Worm (Caenorhabditis elegans): ENCODE results near the gene F16H6.4.

ce11 chrV:18254483-18254882 is 56.0 kb downstream of the F16H6.4 start, which contains the start of gene R10E8.5:
- TF ChIP-seq spr-3 (GFP tag; optimal IDR thresholded peaks at IDR 0.05): no peak
- TF ChIP-seq nhr-48 (tag; optimal IDR thresholded peaks at IDR 0.05): no peak
- TF ChIP-seq ces-1 (GFP tag; optimal IDR thresholded peaks at IDR 0.05): no peak
- TF ChIP-seq ceh-28 (tag; optimal IDR thresholded peaks at IDR 0.05): no peak
- no peak for TF ChIP-seq egl-27 (tag; optimal IDR thresholded peaks at IDR 0.05)
- TF ChIP-seq pha-4 (GFP tag; IDR thresholded peaks at IDR 0.05): no peak
- no peak for TF ChIP-seq pha-4 (tag; optimal IDR thresholded peaks at IDR 0.05)
- TF ChIP-seq mep-1 (tag; optimal IDR thresholded peaks at IDR 0.05): no peak
- no peak for TF ChIP-seq unc-39 (tag; optimal IDR thresholded peaks at IDR 0.05)
- TF ChIP-seq nhr-77 (tag; optimal IDR thresholded peaks at IDR 0.05): no peak
- TF ChIP-seq dmd-9 (GFP tag; IDR thresholded peaks at IDR 0.05): no peak
- TF ChIP-seq Y105C5A.15 (GFP tag; IDR thresholded peaks at IDR 0.05): no peak
- TF ChIP-seq F26F4.8 (GFP tag; conservative IDR thresholded peaks at IDR 0.05): no peak
- no peak for TF ChIP-seq lin-39 (tag; optimal IDR thresholded peaks at IDR 0.05)
- TF ChIP-seq aha-1 (tag): no peak
